Fruit fly (Drosophila melanogaster) whole organism, embryonic: ENCODE results near the gene Lsm12a.

Experiments used
- Awh ChIP-seq: fragments of 200-800 bp; sonication (Bioruptor generic); IDR thresholded peaks from 2 replicates; pipeline ENCODE4, ENCODE4 v1.3.6; 2022; ENCODE audit warnings: missing biosample characterization, missing genetic modification characterization
- Bdp1 ChIP-seq: fragments of 200-800 bp; sonication (Bioruptor generic); optimal IDR thresholded peaks from 3 replicates; lab custom pipeline; 2016; ENCODE audit warnings: missing biosample characterization, missing genetic modification characterization
- Bgb ChIP-seq: fragments of 200-800 bp; sonication (Bioruptor generic); IDR thresholded peaks from 2 replicates; pipeline ENCODE4 v1.3.6; 2022; ENCODE audit warnings: missing biosample characterization, missing genetic modification characterization; ENCODE audit not compliant: partially characterized antibody
- CG11093 ChIP-seq: fragments of 200-800 bp; sonication (Bioruptor generic); IDR thresholded peaks from 3 replicates; pipeline ENCODE4 v1.3.6; 2022; ENCODE audit warnings: missing biosample characterization, missing genetic modification characterization
- CG11398 ChIP-seq: fragments of 200-800 bp; sonication (Bioruptor generic); optimal IDR thresholded peaks from 2 replicates; lab custom pipeline; 2016; ENCODE audit warnings: missing biosample characterization, missing genetic modification characterization
- CG13123 ChIP-seq: fragments of 200-800 bp; sonication (Bioruptor generic); optimal IDR thresholded peaks from 2 replicates; lab custom pipeline; 2016; ENCODE audit warnings: missing biosample characterization, missing genetic modification characterization
- CG13287 ChIP-seq: fragments of 200-800 bp; sonication (Bioruptor generic); IDR thresholded peaks from 2 replicates; pipeline ENCODE4 v1.3.6; 2022; ENCODE audit warnings: missing biosample characterization, missing genetic modification characterization; ENCODE audit not compliant: partially characterized antibody
- CG13775 ChIP-seq: fragments of 200-800 bp; sonication (Bioruptor generic); optimal IDR thresholded peaks from 3 replicates; lab custom pipeline; 2017; ENCODE audit warnings: missing biosample characterization, mild to moderate bottlenecking, missing genetic modification characterization
- CG15011 ChIP-seq: fragments of 200-800 bp; sonication (Bioruptor generic); optimal IDR thresholded peaks from 3 replicates; lab custom pipeline; 2018; ENCODE audit warnings: missing biosample characterization, mild to moderate bottlenecking, missing genetic modification characterization
- CG16813 ChIP-seq: fragments of 200-800 bp; sonication (Bioruptor generic); IDR thresholded peaks from 3 replicates; pipeline ENCODE4 v1.3.6; 2022; ENCODE audit warnings: missing biosample characterization, missing genetic modification characterization; ENCODE audit not compliant: partially characterized antibody
- CG17802 ChIP-seq: fragments of 200-800 bp; sonication (Bioruptor generic); optimal IDR thresholded peaks from 2 replicates; lab custom pipeline; 2018; ENCODE audit warnings: missing biosample characterization, mild to moderate bottlenecking, missing genetic modification characterization, moderate library complexity
- CG17829 ChIP-seq: fragments of 200-800 bp; optimal IDR thresholded peaks from 2 replicates; lab custom pipeline; 2019; ENCODE audit warnings: missing biosample characterization, mild to moderate bottlenecking, missing genetic modification characterization, moderate library complexity
- CG2199 ChIP-seq: fragments of 200-800 bp; sonication (Bioruptor generic); IDR thresholded peaks from 3 replicates; pipeline ENCODE4 v1.3.6; 2022; ENCODE audit warnings: missing biosample characterization, missing genetic modification characterization
- CG31365 ChIP-seq: fragments of 200-800 bp; sonication (Bioruptor generic); optimal IDR thresholded peaks from 2 replicates; lab custom pipeline; 2018; ENCODE audit warnings: missing biosample characterization, mild to moderate bottlenecking, missing genetic modification characterization
- CG3995 ChIP-seq: fragments of 200-800 bp; sonication (Bioruptor generic); optimal IDR thresholded peaks from 3 replicates; lab custom pipeline; 2016; ENCODE audit warnings: missing biosample characterization, missing genetic modification characterization
- CG42726 ChIP-seq: fragments of 200-800 bp; sonication (Bioruptor generic); IDR thresholded peaks from 2 replicates; pipeline ENCODE4 v1.3.6; 2022; ENCODE audit warnings: missing biosample characterization, missing genetic modification characterization; ENCODE audit not compliant: partially characterized antibody
- CG4854 ChIP-seq: fragments of 200-800 bp; sonication (Bioruptor generic); optimal IDR thresholded peaks from 2 replicates; lab custom pipeline; 2016; ENCODE audit warnings: missing biosample characterization, missing genetic modification characterization, inconsistent platforms
- CG7963 ChIP-seq: fragments of 200-800 bp; sonication (Bioruptor generic); IDR thresholded peaks from 3 replicates; pipeline ENCODE4 v1.3.6; 2022; ENCODE audit warnings: missing biosample characterization, missing genetic modification characterization; ENCODE audit not compliant: partially characterized antibody
- CG8089 ChIP-seq: fragments of 200-800 bp; sonication (Bioruptor generic); optimal IDR thresholded peaks from 3 replicates; lab custom pipeline; 2016; ENCODE audit warnings: missing biosample characterization, missing genetic modification characterization
- CoRest ChIP-seq: fragments of 200-800 bp; sonication (Bioruptor generic); optimal IDR thresholded peaks from 3 replicates; lab custom pipeline; 2018; ENCODE audit warnings: missing biosample characterization, mild to moderate bottlenecking, missing genetic modification characterization, moderate library complexity
- Dll ChIP-seq: fragments of 200-800 bp; sonication (Bioruptor generic); IDR thresholded peaks from 4 replicates; pipeline ENCODE4 v1.3.6; 2022; ENCODE audit warnings: missing biosample characterization, missing genetic modification characterization; ENCODE audit not compliant: partially characterized antibody
- Doc3 ChIP-seq: fragments of 200-800 bp; sonication (Bioruptor generic); IDR thresholded peaks from 3 replicates; pipeline ENCODE4 v1.3.6; 2022; ENCODE audit warnings: missing biosample characterization, missing genetic modification characterization; ENCODE audit not compliant: partially characterized antibody
- Dp ChIP-seq: fragments of 200-800 bp; sonication (Bioruptor generic); optimal IDR thresholded peaks from 2 replicates; lab custom pipeline; 2018; ENCODE audit warnings: missing biosample characterization, mild to moderate bottlenecking, missing genetic modification characterization, moderate library complexity
- E2f2 ChIP-seq: fragments of 200-800 bp; sonication (Bioruptor generic); IDR thresholded peaks from 2 replicates; pipeline ENCODE4 v1.3.6; 2022; ENCODE audit warnings: missing biosample characterization, missing genetic modification characterization
- HLH3B ChIP-seq: fragments of 200-800 bp; sonication (Bioruptor generic); IDR thresholded peaks from 2 replicates; pipeline ENCODE4 v1.3.6; 2022; ENCODE audit warnings: missing biosample characterization, missing genetic modification characterization
- Hey ChIP-seq: fragments of 200-800 bp; sonication (Bioruptor generic); optimal IDR thresholded peaks from 3 replicates; lab custom pipeline; 2018; ENCODE audit warnings: missing biosample characterization, mild to moderate bottlenecking, missing genetic modification characterization
- MTF-1 ChIP-seq: fragments of 200-800 bp; sonication (Bioruptor generic); optimal IDR thresholded peaks from 2 replicates; lab custom pipeline; 2018; ENCODE audit warnings: missing biosample characterization, mild to moderate bottlenecking, missing genetic modification characterization, borderline replicate concordance
- Sin3A ChIP-seq: fragments of >200 bp; optimal IDR thresholded peaks from 2 replicates; lab custom pipeline; 2018
- amos ChIP-seq: fragments of 200-800 bp; sonication (Bioruptor generic); IDR thresholded peaks from 2 replicates; pipeline ENCODE4 v1.3.6; 2022; ENCODE audit warnings: missing biosample characterization, missing genetic modification characterization; ENCODE audit not compliant: partially characterized antibody
- ato ChIP-seq: fragments of 200-800 bp; sonication (Bioruptor generic); IDR thresholded peaks from 2 replicates; pipeline ENCODE4 v1.3.6; 2022; ENCODE audit warnings: missing biosample characterization, missing genetic modification characterization; ENCODE audit not compliant: partially characterized antibody
- bbx ChIP-seq: fragments of 200-800 bp; sonication (Bioruptor generic); IDR thresholded peaks from 2 replicates; pipeline ENCODE4 v1.3.6; 2022; ENCODE audit warnings: missing biosample characterization, missing genetic modification characterization; ENCODE audit not compliant: partially characterized antibody
- cad ChIP-seq: fragments of >200 bp; optimal IDR thresholded peaks from 2 replicates; lab custom pipeline; 2017; ENCODE audit warnings: missing biosample characterization, missing genetic modification characterization
- corto ChIP-seq: fragments of 200-800 bp; sonication (Bioruptor generic); optimal IDR thresholded peaks from 2 replicates; lab custom pipeline; 2016; ENCODE audit warnings: missing biosample characterization, mild to moderate bottlenecking, missing genetic modification characterization, moderate library complexity
- da ChIP-seq: fragments of 200-800 bp; sonication (Bioruptor generic); optimal IDR thresholded peaks from 2 replicates; lab custom pipeline; 2016; ENCODE audit warnings: missing biosample characterization, missing genetic modification characterization
- emc ChIP-seq: fragments of 200-800 bp; sonication (Bioruptor generic); optimal IDR thresholded peaks from 2 replicates; lab custom pipeline; 2016; ENCODE audit warnings: missing biosample characterization, missing genetic modification characterization
- gcm ChIP-seq: fragments of 200-800 bp; sonication (Bioruptor generic); optimal IDR thresholded peaks from 2 replicates; lab custom pipeline; 2019; ENCODE audit warnings: missing biosample characterization, mild to moderate bottlenecking, missing genetic modification characterization, moderate library complexity
- hkb ChIP-seq, 2 experiments: fragments of 200-800 bp in 1 of 2; fragments of >200 bp in 1 of 2; sonication (Bioruptor generic) in 1 of 2; IDR thresholded peaks in 1 of 2; optimal IDR thresholded peaks in 1 of 2; 2 replicates each; pipeline versions ENCODE4 v1.3.6 to Lab custom; 2017 to 2022; ENCODE audit warnings: missing biosample characterization in 1 of 2, missing genetic modification characterization in 1 of 2
- inv ChIP-seq: fragments of 200-800 bp; sonication (Bioruptor generic); IDR thresholded peaks from 2 replicates; pipeline ENCODE4 v1.3.6; 2022; ENCODE audit warnings: missing biosample characterization, missing genetic modification characterization; ENCODE audit not compliant: partially characterized antibody
- knrl ChIP-seq: fragments of 200-800 bp; sonication (Bioruptor generic); IDR thresholded peaks from 3 replicates; pipeline ENCODE4 v1.3.6; 2022; ENCODE audit warnings: missing biosample characterization, missing genetic modification characterization; ENCODE audit not compliant: partially characterized antibody
- mld ChIP-seq: fragments of 200-800 bp; sonication (Bioruptor generic); IDR thresholded peaks from 3 replicates; pipeline ENCODE4 v1.3.6; 2022; ENCODE audit warnings: missing biosample characterization, missing genetic modification characterization; ENCODE audit not compliant: partially characterized antibody
- pho ChIP-seq: fragments of 200-800 bp; sonication (Bioruptor generic); optimal IDR thresholded peaks from 2 replicates; lab custom pipeline; 2016; ENCODE audit warnings: missing biosample characterization, missing genetic modification characterization
- sna ChIP-seq: fragments of 200-800 bp; sonication (Bioruptor generic); IDR thresholded peaks from 2 replicates; pipeline ENCODE4 v1.3.6; 2022; ENCODE audit warnings: missing biosample characterization, missing genetic modification characterization; ENCODE audit not compliant: partially characterized antibody
- tna ChIP-seq: fragments of 200-800 bp; sonication (Bioruptor generic); IDR thresholded peaks from 2 replicates; pipeline ENCODE4 v1.3.6; 2022; ENCODE audit warnings: missing biosample characterization, missing genetic modification characterization; ENCODE audit not compliant: partially characterized antibody
- usp ChIP-seq: fragments of >200 bp; optimal IDR thresholded peaks from 2 replicates; lab custom pipeline; 2017; ENCODE audit warnings: missing biosample characterization, missing genetic modification characterization
- zen2 ChIP-seq: fragments of 200-800 bp; sonication (Bioruptor generic); IDR thresholded peaks from 3 replicates; pipeline ENCODE4 v1.3.6; 2022; ENCODE audit warnings: missing biosample characterization, missing genetic modification characterization; ENCODE audit not compliant: partially characterized antibody
- zfh1 ChIP-seq: fragments of 200-800 bp; sonication (Bioruptor generic); IDR thresholded peaks from 3 replicates; pipeline ENCODE4 v1.3.6; 2022; ENCODE audit warnings: missing biosample characterization, missing genetic modification characterization

Lsm12a gene

DNA sequence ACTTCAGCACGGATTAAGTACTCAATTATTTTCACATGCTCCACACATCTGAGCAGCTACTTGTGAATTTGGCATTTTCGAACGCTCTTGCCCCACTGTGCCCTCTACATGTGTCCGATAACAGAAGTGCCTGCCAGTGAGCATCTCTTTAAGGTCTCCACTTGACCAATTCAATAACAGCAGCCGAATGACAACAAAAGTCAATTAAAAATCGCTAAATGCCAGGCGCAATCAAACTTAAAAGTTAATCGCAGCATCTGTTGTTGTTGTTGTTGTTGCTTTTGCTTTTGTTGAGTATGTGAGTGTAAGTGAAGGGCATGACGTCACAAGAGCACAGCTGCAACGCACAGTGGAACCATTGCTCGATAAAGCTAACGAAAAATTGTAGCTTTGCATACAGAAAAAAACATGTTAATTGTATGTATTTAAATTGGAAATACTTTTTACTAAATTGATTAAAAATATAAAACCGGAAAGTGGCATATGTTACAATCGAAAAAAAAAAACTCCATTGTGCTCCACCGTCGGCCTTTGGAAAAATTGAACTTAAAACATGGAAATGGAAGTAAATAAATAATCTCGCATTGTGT is 3.5 kb upstream of the Lsm12a start (continued):
- TF ChIP-seq CG11398 (GFP tag; lab: Kevin White, UChicago): no peak
- TF ChIP-seq CG17829 (tag; lab: Kevin White, UChicago): peak; percentile 12
- TF ChIP-seq CG31365 (tag; lab: Kevin White, UChicago): no peak
- no peak for TF ChIP-seq CG8089 (GFP tag; lab: Kevin White, UChicago)
- no peak for TF ChIP-seq CG13123 (GFP tag; lab: Kevin White, UChicago)
- TF ChIP-seq Hey (tag; lab: Kevin White, UChicago): no peak
- no peak for TF ChIP-seq CG4854
- no peak for TF ChIP-seq CG7963 (GFP tag; lab: Robert Waterston, UW)
- no peak for TF ChIP-seq corto (GFP tag; lab: Kevin White, UChicago)
- TF ChIP-seq CG15011 (GFP tag; lab: Kevin White, UChicago): no peak
- no peak for TF ChIP-seq gcm (GFP tag; lab: Kevin White, UChicago)
- no peak for TF ChIP-seq CG2199
- peak; percentile 4 for TF ChIP-seq CG13775 (GFP tag; lab: Kevin White, UChicago)
- 0 out of 2 replicates have a peak, but pooled peaks have one; percentile 36 for TF ChIP-seq Awh (GFP tag; lab: Robert Waterston, UW)
- TF ChIP-seq CoRest (tag; lab: Kevin White, UChicago): peak; percentile 15
- no peak for TF ChIP-seq pho (GFP tag; lab: Kevin White, UChicago)
- TF ChIP-seq HLH3B (GFP tag; lab: Robert Waterston, UW): peak; percentile 53
- no peak for TF ChIP-seq cad (GFP tag; lab: Kevin White, UChicago)
- TF ChIP-seq zfh1 (GFP tag; lab: Robert Waterston, UW): peak; percentile 51; the same call in 2 of the 3 replicates

DNA sequence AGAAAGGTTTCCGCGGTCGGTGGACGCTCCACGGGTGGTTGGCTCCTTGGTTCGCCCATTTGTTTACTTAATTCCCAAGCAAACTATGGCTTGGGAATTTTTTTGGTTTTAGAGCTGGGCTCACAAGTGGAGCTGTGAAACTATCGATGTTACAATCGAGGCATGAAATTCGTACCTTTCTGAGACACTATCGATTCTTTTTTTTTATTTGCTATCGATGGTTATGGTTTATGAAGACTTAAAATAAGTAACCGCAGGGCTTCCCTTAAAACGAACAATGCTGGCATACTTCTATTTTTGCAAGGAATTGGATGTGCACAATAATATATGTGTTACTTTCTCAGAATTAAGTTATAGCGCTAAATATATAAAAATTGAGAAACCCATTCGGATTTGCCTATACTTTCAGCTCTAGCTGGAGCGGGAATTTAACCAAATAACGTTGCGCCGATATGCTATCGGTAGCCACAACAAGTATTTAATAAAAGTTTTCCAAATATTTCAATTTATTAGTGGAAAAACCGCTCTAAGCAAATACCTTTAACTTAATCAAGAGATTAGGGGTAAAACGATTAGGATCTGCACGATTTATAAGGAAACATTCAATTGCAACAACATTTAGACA is 513 bp upstream of the Lsm12a start, which contains the start of gene Chrac-16:
Gene Chrac-16 (minus strand): TSS at position 147 of the 625 bp plus-strand sequence.
- TF ChIP-seq CG3995: peak; percentile 2
- TF ChIP-seq E2f2 (GFP tag; lab: Robert Waterston, UW): peak; percentile 7; the same call in 1 of the 2 replicates
- TF ChIP-seq Bdp1 (GFP tag; lab: Kevin White, UChicago): no peak
- peak; percentile 81 for TF ChIP-seq amos (GFP tag; lab: Robert Waterston, UW)
- TF ChIP-seq sna (GFP tag; lab: Robert Waterston, UW): peak; percentile 70
- peak; percentile 70 for TF ChIP-seq ato
- TF ChIP-seq tna (GFP tag; lab: Robert Waterston, UW): peak; percentile 70
- TF ChIP-seq CG11093 (GFP tag; lab: Robert Waterston, UW): no peak
- peak; percentile 81 for TF ChIP-seq Bgb (GFP tag; lab: Robert Waterston, UW)
- peak; percentile 86 for TF ChIP-seq bbx
- peak; percentile 54; the same call in 1 of the 2 replicates for TF ChIP-seq CG42726 (GFP tag; lab: Robert Waterston, UW)
- TF ChIP-seq Sin3A (lab: Kevin White, UChicago): peak; percentile 45
- TF ChIP-seq MTF-1: no peak
- TF ChIP-seq Dll (GFP tag; lab: Robert Waterston, UW): peak; percentile 78
- peak; percentile 73 for TF ChIP-seq zen2 (GFP tag; lab: Robert Waterston, UW)
- TF ChIP-seq inv (GFP tag; lab: Robert Waterston, UW): peak; percentile 77
- peak; percentile 80 for TF ChIP-seq knrl (GFP tag; lab: Robert Waterston, UW)
- TF ChIP-seq CG13287 (GFP tag; lab: Robert Waterston, UW): peak; percentile 71
- no peak for TF ChIP-seq CG17802
- TF ChIP-seq mld: peak; percentile 53; the same call in 1 of the 3 replicates
- TF ChIP-seq da (GFP tag; lab: Kevin White, UChicago): no peak
- TF ChIP-seq Doc3 (GFP tag; lab: Robert Waterston, UW): peak; percentile 67
- TF ChIP-seq CG7963 (GFP tag; lab: Robert Waterston, UW): peak; percentile 63; the same call in 2 of the 3 replicates
- TF ChIP-seq Dp (GFP tag; lab: Kevin White, UChicago): peak; percentile 11
- TF ChIP-seq emc (GFP tag; lab: Kevin White, UChicago): no peak
- TF ChIP-seq hkb (optimal IDR thresholded peaks at IDR 0.05; lab: Kevin White, UChicago): no peak
- no peak for TF ChIP-seq hkb (GFP tag; IDR thresholded peaks at IDR 0.05; lab: Robert Waterston, UW)
- TF ChIP-seq CG16813: peak; percentile 83
- no peak for TF ChIP-seq usp (GFP tag; lab: Kevin White, UChicago)
